Worm (Caenorhabditis elegans) whole organism, L1 larva: ENCODE results near the gene C06E4.8.
"Not testable (repeated sequence)": the region's sequence is repeated elsewhere in the genome, so short reads cannot be mapped to it uniquely, and the experiment has no call there.

Source experiments
- C16A3.4 ChIP-seq: fragments of 150-350 bp; optimal IDR thresholded peaks from 2 replicates; lab custom pipeline; 2014; ENCODE audit warnings: missing biosample characterization, missing genetic modification characterization
- C34B4.2 ChIP-seq: sonication (generic microtip); optimal IDR thresholded peaks from 2 replicates; lab custom pipeline; 2017; ENCODE audit warnings: mild to moderate bottlenecking, missing genetic modification characterization, missing compliant biosample characterization
- Y116A8C.19 ChIP-seq: sonication (generic microtip); optimal IDR thresholded peaks from 2 replicates; lab custom pipeline; 2016; ENCODE audit warnings: missing compliant biosample characterization, missing genetic modification characterization, borderline replicate concordance
- aly-2 ChIP-seq: fragments of 150-350 bp; optimal IDR thresholded peaks from 2 replicates; lab custom pipeline; 2014; ENCODE audit warnings: missing biosample characterization, missing genetic modification characterization
- ama-1 ChIP-seq: fragments of 150-350 bp; optimal IDR thresholded peaks from 2 replicates; lab custom pipeline; 2014
- blmp-1 ChIP-seq: fragments of 150-350 bp; optimal IDR thresholded peaks from 2 replicates; lab custom pipeline; 2014; ENCODE audit warnings: missing biosample characterization, missing genetic modification characterization
- ceh-63 ChIP-seq: fragments of 200-800 bp; sonication (Bioruptor generic); optimal IDR thresholded peaks from 2 replicates; lab custom pipeline; 2018; ENCODE audit warnings: mild to moderate bottlenecking, missing genetic modification characterization, missing compliant biosample characterization
- ces-1 ChIP-seq: fragments of 150-350 bp; optimal IDR thresholded peaks from 2 replicates; lab custom pipeline; 2014; ENCODE audit warnings: missing biosample characterization, missing genetic modification reagents, missing genetic modification characterization
- dpl-1 ChIP-seq, 3 experiments: fragments of 150-350 bp in 2 of 3; sonication (generic microtip) in 1 of 3; optimal IDR thresholded peaks; 2 replicates each; lab custom pipeline; 2014 to 2017; ENCODE audit warnings: missing biosample characterization in 3 of 3, missing genetic modification characterization in 3 of 3, missing genetic modification reagents in 3 of 3
- efl-1 ChIP-seq, 4 experiments: fragments of 150-350 bp; optimal IDR thresholded peaks in 3 of 4; peaks in 1 of 4; 1 replicate in 1 of 4; 2 replicates in 3 of 4; lab custom pipeline; 2014; ENCODE audit warnings: missing biosample characterization in 2 of 4, missing genetic modification characterization in 2 of 4, missing genetic modification reagents in 2 of 4
- egl-13 ChIP-seq: sonication (generic microtip); optimal IDR thresholded peaks from 2 replicates; lab custom pipeline; 2016; ENCODE audit warnings: missing genotype, missing genetic modification reagents, missing genetic modification characterization, missing compliant biosample characterization
- hlh-4 ChIP-seq: sonication (generic microtip); optimal IDR thresholded peaks from 2 replicates; lab custom pipeline; 2016; ENCODE audit warnings: mild to moderate bottlenecking, missing genetic modification characterization, missing compliant biosample characterization
- hpl-2 ChIP-seq: fragments of 150-350 bp; optimal IDR thresholded peaks from 2 replicates; lab custom pipeline; 2014; ENCODE audit warnings: missing biosample characterization, missing genetic modification reagents, missing genetic modification characterization
- isw-1 ChIP-seq: fragments of 200-800 bp; sonication (Bioruptor generic); IDR thresholded peaks from 2 replicates; pipeline ENCODE4 v1.3.6; 2022; ENCODE audit warnings: missing genetic modification characterization, missing compliant biosample characterization
- jun-1 ChIP-seq: fragments of 150-350 bp; optimal IDR thresholded peaks from 2 replicates; lab custom pipeline; 2014; ENCODE audit warnings: missing biosample characterization, missing genetic modification reagents, missing genetic modification characterization
- lin-14 ChIP-seq: fragments of 200-800 bp; sonication (Bioruptor generic); optimal IDR thresholded peaks from 2 replicates; lab custom pipeline; 2018; ENCODE audit warnings: mild to moderate bottlenecking, missing genetic modification characterization, moderate library complexity, missing compliant biosample characterization
- lin-39 ChIP-seq: fragments of 150-350 bp; optimal IDR thresholded peaks from 2 replicates; lab custom pipeline; 2014; ENCODE audit warnings: missing biosample characterization, missing genetic modification reagents, missing genetic modification characterization
- mab-9 ChIP-seq: fragments of 200-800 bp; sonication (Bioruptor generic); IDR thresholded peaks from 2 replicates; pipeline ENCODE4 v1.3.6; 2022; ENCODE audit warnings: missing genetic modification reagents, missing genetic modification characterization, missing compliant biosample characterization
- mef-2 ChIP-seq: fragments of 150-350 bp; optimal IDR thresholded peaks from 2 replicates; lab custom pipeline; 2014; ENCODE audit warnings: missing biosample characterization, missing genetic modification characterization
- mep-1 ChIP-seq: fragments of 150-350 bp; optimal IDR thresholded peaks from 2 replicates; lab custom pipeline; 2014; ENCODE audit warnings: missing biosample characterization, missing genetic modification characterization
- nhr-12 ChIP-seq: sonication (generic microtip); optimal IDR thresholded peaks from 2 replicates; lab custom pipeline; 2017; ENCODE audit warnings: missing biosample characterization, missing genetic modification characterization
- nhr-19 ChIP-seq: fragments of 200-800 bp; sonication (Bioruptor generic); conservative IDR thresholded peaks from 2 replicates; pipeline ENCODE4 v1.3.6; 2022; ENCODE audit warnings: missing genetic modification characterization, missing compliant biosample characterization
- nhr-20 ChIP-seq: sonication (generic microtip); optimal IDR thresholded peaks from 2 replicates; lab custom pipeline; 2016; ENCODE audit warnings: mild to moderate bottlenecking, missing genetic modification characterization, missing compliant biosample characterization
- nhr-28 ChIP-seq: fragments of 150-350 bp; optimal IDR thresholded peaks from 2 replicates; lab custom pipeline; 2014; ENCODE audit warnings: missing biosample characterization, missing genetic modification characterization
- nhr-77 ChIP-seq: fragments of 150-350 bp; optimal IDR thresholded peaks from 2 replicates; lab custom pipeline; 2014; ENCODE audit warnings: missing biosample characterization, missing genetic modification characterization
- nhr-84 ChIP-seq: sonication (generic microtip); optimal IDR thresholded peaks from 2 replicates; lab custom pipeline; 2017; ENCODE audit warnings: missing biosample characterization, missing genetic modification characterization
- nhr-85 ChIP-seq: sonication (generic microtip); peaks from one replicate; lab custom pipeline; 2016; ENCODE audit warnings: missing genetic modification characterization, inconsistent platforms, missing compliant biosample characterization
- pqm-1 ChIP-seq: sonication (generic microtip); optimal IDR thresholded peaks from 3 replicates; lab custom pipeline; 2017; ENCODE audit warnings: missing biosample characterization, missing genetic modification characterization
- rnt-1 ChIP-seq: sonication (generic microtip); optimal IDR thresholded peaks from 2 replicates; lab custom pipeline; 2016; ENCODE audit warnings: mild to moderate bottlenecking, missing genetic modification characterization, moderate library complexity, missing compliant biosample characterization
- snu-23 ChIP-seq: sonication (generic microtip); optimal IDR thresholded peaks from 2 replicates; lab custom pipeline; 2016; ENCODE audit warnings: missing genetic modification characterization, missing compliant biosample characterization
- sox-4 ChIP-seq: sonication (generic microtip); optimal IDR thresholded peaks from 2 replicates; lab custom pipeline; 2016; ENCODE audit warnings: missing genetic modification characterization, missing compliant biosample characterization
- sptf-1 ChIP-seq: fragments of 150-350 bp; optimal IDR thresholded peaks from 2 replicates; lab custom pipeline; 2014; ENCODE audit warnings: missing biosample characterization, missing genetic modification characterization
- sup-37 ChIP-seq: fragments of 200-800 bp; sonication (Bioruptor generic); optimal IDR thresholded peaks from 2 replicates; lab custom pipeline; 2018; ENCODE audit warnings: mild to moderate bottlenecking, missing genetic modification characterization, missing compliant biosample characterization
- swsn-7 ChIP-seq: sonication (generic microtip); optimal IDR thresholded peaks from 2 replicates; lab custom pipeline; 2016; ENCODE audit warnings: missing genetic modification characterization, missing compliant biosample characterization
- tbx-2 ChIP-seq: sonication (generic microtip); optimal IDR thresholded peaks from 2 replicates; lab custom pipeline; 2016; ENCODE audit warnings: missing genetic modification characterization, missing compliant biosample characterization
- tlp-1 ChIP-seq: fragments of 150-350 bp; optimal IDR thresholded peaks from 2 replicates; lab custom pipeline; 2014; ENCODE audit warnings: missing biosample characterization, missing genetic modification characterization
- unc-130 ChIP-seq: fragments of 150-350 bp; optimal IDR thresholded peaks from 2 replicates; lab custom pipeline; 2017; ENCODE audit warnings: missing biosample characterization, missing genetic modification characterization, inconsistent platforms
- unc-62 ChIP-seq: fragments of 150-350 bp; optimal IDR thresholded peaks from 2 replicates; lab custom pipeline; 2014; ENCODE audit warnings: missing biosample characterization, missing genetic modification reagents, missing genetic modification characterization
- zip-4 ChIP-seq: fragments of 200-800 bp; sonication (Bioruptor generic); optimal IDR thresholded peaks from 2 replicates; lab custom pipeline; 2018; ENCODE audit warnings: mild to moderate bottlenecking, missing genetic modification characterization, moderate library complexity, missing compliant biosample characterization
- ztf-11 ChIP-seq, 2 experiments: sonication (generic microtip); optimal IDR thresholded peaks; 2 replicates each; lab custom pipeline; 2016 to 2017; ENCODE audit warnings: missing genetic modification characterization in 2 of 2, missing biosample characterization in 1 of 2, missing compliant biosample characterization in 1 of 2
- ztf-4 ChIP-seq: fragments of 150-350 bp; optimal IDR thresholded peaks from 2 replicates; lab custom pipeline; 2014; ENCODE audit warnings: missing biosample characterization, missing genetic modification characterization

The C06E4.8 gene

ce11 chrIV:7250158-7250557 is 35.5 kb downstream of the C06E4.8 start, which contains the start of gene D2024.18:
Gene D2024.18 (plus strand): TSS chrIV:7250458.
- TF ChIP-seq hpl-2 (no peak), snu-23 (GFP tag; lab: Kevin White, UChicago) (no peak), Y116A8C.19 (tag; lab: Kevin White, UChicago) (no peak), swsn-7 (tag; lab: Kevin White, UChicago) (no peak), nhr-77 (no peak), unc-130 (tag; lab: Kevin White, UChicago) (no peak), nhr-12 (tag; lab: Kevin White, UChicago) (no peak), ces-1 (GFP tag; lab: Kevin White, UChicago) (no peak), lin-39 (tag; lab: Kevin White, UChicago) (no peak), ama-1 (lab: Kevin White, UChicago) (no peak), nhr-28 (tag; lab: Kevin White, UChicago) (no peak), mef-2 (tag; lab: Kevin White, UChicago) (no peak), blmp-1 (tag; lab: Kevin White, UChicago) (no peak), zip-4 (GFP tag; lab: Kevin White, UChicago) (no peak), nhr-84 (tag; lab: Kevin White, UChicago) (no peak), hlh-4 (tag; lab: Kevin White, UChicago) (no peak), aly-2 (tag; lab: Kevin White, UChicago) (no peak)

ce11 chrIV:7247243-7247642 is 38.4 kb downstream of the C06E4.8 start, which contains the start of gene D2024.1:
Gene D2024.1 (plus strand): TSS chrIV:7247543.
- not testable (repeated sequence) for TF ChIP-seq unc-62 (GFP tag; lab: Kevin White, UChicago); sox-4 (tag; lab: Kevin White, UChicago); jun-1 (tag; lab: Kevin White, UChicago)

ce11 chrIV:7246553-7246952 is 39.1 kb downstream of the C06E4.8 start, which contains the start of gene col-114:
Gene col-114 (minus strand): TSS chrIV:7246653.
- TF ChIP-seq sox-4 (tag; lab: Kevin White, UChicago) (no peak), efl-1 (optimal IDR thresholded peaks at IDR 0.05; lab: Kevin White, UChicago) (no peak), efl-1 (GFP tag; optimal IDR thresholded peaks at IDR 0.05 in 1 of 2; lab: Kevin White, UChicago) (peak in 1 of 2 experiments; percentile 39)
- TF ChIP-seq, all 84 proteins: peak for 1

ce11 chrIV:7245592-7245991 is 40.1 kb downstream of the C06E4.8 start:
- TF ChIP-seq nhr-19 (GFP tag; lab: Robert Waterston, UW) (no peak), mep-1 (tag; lab: Kevin White, UChicago) (no peak), ceh-63 (GFP tag; lab: Kevin White, UChicago) (no peak), tlp-1 (tag; lab: Kevin White, UChicago) (no peak), C34B4.2 (tag; lab: Kevin White, UChicago) (no peak), lin-14 (GFP tag; lab: Kevin White, UChicago) (no peak)

ce11 chrIV:7243913-7244312 is 41.8 kb downstream of the C06E4.8 start, which contains the start of gene afmd-1:
Gene afmd-1 (plus strand): TSS chrIV:7244228.
- no peak for TF ChIP-seq jun-1 (tag; lab: Kevin White, UChicago)
- no peak for TF ChIP-seq mab-9 (GFP tag; lab: Robert Waterston, UW)
- no peak for TF ChIP-seq dpl-1 (GFP tag; optimal IDR thresholded peaks at IDR 0.05; lab: Kevin White, UChicago)
- no peak for TF ChIP-seq nhr-20 (tag; lab: Kevin White, UChicago)

- no peak for TF ChIP-seq zip-4 (GFP tag; lab: Kevin White, UChicago)
- no peak for TF ChIP-seq ztf-11 (tag; optimal IDR thresholded peaks at IDR 0.05; lab: Kevin White, UChicago)
- TF ChIP-seq pqm-1 (tag; lab: Kevin White, UChicago) = no peak
- peak; percentile 29 for TF ChIP-seq tbx-2 (tag; lab: Kevin White, UChicago)
- peak; percentile 14 for TF ChIP-seq C16A3.4 (tag; lab: Kevin White, UChicago)
- TF ChIP-seq sptf-1 (tag; lab: Kevin White, UChicago) = no peak
- TF ChIP-seq ztf-4 = no peak
- TF ChIP-seq lin-14 (GFP tag; lab: Kevin White, UChicago) = peak; percentile 75
- TF ChIP-seq rnt-1 (tag; lab: Kevin White, UChicago) = peak; percentile 59
- peak; percentile 12 for TF ChIP-seq nhr-85 (tag; lab: Kevin White, UChicago)
- peak; percentile 41 for TF ChIP-seq snu-23 (GFP tag; lab: Kevin White, UChicago)
- TF ChIP-seq egl-13 (tag; lab: Kevin White, UChicago) = no peak
- TF ChIP-seq Y116A8C.19 (tag; lab: Kevin White, UChicago) = no peak
- TF ChIP-seq nhr-20 (tag; lab: Kevin White, UChicago) = peak; percentile 53
- no peak for TF ChIP-seq aly-2 (tag; lab: Kevin White, UChicago)
- TF ChIP-seq jun-1 (tag; lab: Kevin White, UChicago) = no peak
- TF ChIP-seq isw-1 (GFP tag; lab: Robert Waterston, UW) = no peak
- TF ChIP-seq mef-2 (tag; lab: Kevin White, UChicago) = peak; percentile 51
- TF ChIP-seq sup-37 (GFP tag; lab: Kevin White, UChicago) = no peak
- no peak for TF ChIP-seq unc-62 (GFP tag; lab: Kevin White, UChicago)
- TF ChIP-seq hlh-4 (tag; lab: Kevin White, UChicago) = no peak
Observed at ce11 chrIV:7242220-7242789, 43.4 kb downstream of the C06E4.8 start, which contains the start of gene gstk-2. Gene gstk-2 (minus strand): TSS chrIV:7242270.
